Fruit fly (Drosophila melanogaster) whole organism, embryonic: Measurements from ENCODE around the gene mRpL55.

Experiments used
- Atf-2 ChIP-seq: fragments of 200-800 bp; sonication (Bioruptor generic); optimal IDR thresholded peaks from 2 replicates; lab custom pipeline; 2016; ENCODE audit warnings: missing biosample characterization, missing genetic modification characterization
- Awh ChIP-seq: fragments of 200-800 bp; sonication (Bioruptor generic); IDR thresholded peaks from 2 replicates; pipeline ENCODE4, ENCODE4 v1.3.6; 2022; ENCODE audit warnings: missing biosample characterization, missing genetic modification characterization
- BEAF-32 ChIP-seq: fragments of 200-800 bp; sonication (Bioruptor generic); optimal IDR thresholded peaks from 3 replicates; lab custom pipeline; 2017; ENCODE audit warnings: missing biosample characterization, missing genetic modification characterization, mild to moderate bottlenecking, moderate library complexity, missing genetic modification reagents
- CG1024 ChIP-seq: fragments of 200-800 bp; sonication (Bioruptor generic); IDR thresholded peaks from 2 replicates; pipeline ENCODE4 v1.3.6; 2022; ENCODE audit warnings: missing biosample characterization, missing genetic modification characterization
- CG10979 ChIP-seq: fragments of 200-800 bp; sonication (Bioruptor generic); optimal IDR thresholded peaks from 2 replicates; lab custom pipeline; 2018; ENCODE audit warnings: missing biosample characterization, mild to moderate bottlenecking, missing genetic modification characterization, moderate library complexity
- CG12104 ChIP-seq: fragments of 200-800 bp; sonication (Bioruptor generic); optimal IDR thresholded peaks from 3 replicates; lab custom pipeline; 2016; ENCODE audit warnings: missing biosample characterization, missing genetic modification characterization
- CG12744 ChIP-seq: fragments of 200-800 bp; sonication (Bioruptor generic); optimal IDR thresholded peaks from 2 replicates; lab custom pipeline; 2016; ENCODE audit warnings: missing biosample characterization, missing genetic modification characterization
- CG13624 ChIP-seq: fragments of 200-800 bp; sonication (Bioruptor generic); optimal IDR thresholded peaks from 2 replicates; lab custom pipeline; 2016; ENCODE audit warnings: missing biosample characterization, missing genetic modification characterization
- CG13894 ChIP-seq: fragments of 200-800 bp; sonication (Bioruptor generic); optimal IDR thresholded peaks from 3 replicates; lab custom pipeline; 2018; ENCODE audit warnings: missing biosample characterization, mild to moderate bottlenecking, missing genetic modification characterization, moderate library complexity
- CG14710 ChIP-seq: fragments of 200-800 bp; sonication (Bioruptor generic); optimal IDR thresholded peaks from 3 replicates; lab custom pipeline; 2019; ENCODE audit warnings: missing biosample characterization, mild to moderate bottlenecking, missing genetic modification characterization, moderate library complexity
- CG1529 ChIP-seq: fragments of 200-800 bp; sonication (Bioruptor generic); optimal IDR thresholded peaks from 3 replicates; lab custom pipeline; 2018; ENCODE audit warnings: missing biosample characterization, missing genetic modification characterization
- CG15514 ChIP-seq: fragments of 200-800 bp; sonication (Bioruptor generic); optimal IDR thresholded peaks from 3 replicates; lab custom pipeline; 2017; ENCODE audit warnings: missing biosample characterization, missing genetic modification characterization, mild to moderate bottlenecking, moderate library complexity, missing genetic modification reagents
- CG15601 ChIP-seq: fragments of 200-800 bp; sonication (Bioruptor generic); optimal IDR thresholded peaks from 3 replicates; lab custom pipeline; 2019; ENCODE audit warnings: missing biosample characterization, mild to moderate bottlenecking, missing genetic modification characterization, moderate library complexity
- CG1647 ChIP-seq: fragments of 200-800 bp; sonication (Bioruptor generic); optimal IDR thresholded peaks from 3 replicates; lab custom pipeline; 2016; ENCODE audit warnings: missing biosample characterization, missing genetic modification characterization
- CG17361 ChIP-seq: fragments of 200-800 bp; sonication (Bioruptor generic); IDR thresholded peaks from 3 replicates; pipeline ENCODE4 v1.3.6; 2022; ENCODE audit warnings: missing biosample characterization, missing genetic modification characterization
- CG17829 ChIP-seq: fragments of 200-800 bp; optimal IDR thresholded peaks from 2 replicates; lab custom pipeline; 2019; ENCODE audit warnings: missing biosample characterization, mild to moderate bottlenecking, missing genetic modification characterization, moderate library complexity
- CG1832 ChIP-seq: fragments of 200-800 bp; sonication (Bioruptor generic); optimal IDR thresholded peaks from 2 replicates; lab custom pipeline; 2017; ENCODE audit warnings: missing biosample characterization, mild to moderate bottlenecking, missing genetic modification characterization, inconsistent platforms
- CG18619 ChIP-seq: fragments of 200-800 bp; sonication (Bioruptor generic); optimal IDR thresholded peaks from 3 replicates; lab custom pipeline; 2017; ENCODE audit warnings: missing biosample characterization, mild to moderate bottlenecking, missing genetic modification characterization
- CG30020 ChIP-seq: fragments of 200-800 bp; optimal IDR thresholded peaks from 2 replicates; lab custom pipeline; 2019; ENCODE audit warnings: missing biosample characterization, mild to moderate bottlenecking, missing genetic modification characterization, moderate library complexity
- CG4854 ChIP-seq: fragments of 200-800 bp; sonication (Bioruptor generic); optimal IDR thresholded peaks from 2 replicates; lab custom pipeline; 2016; ENCODE audit warnings: missing biosample characterization, missing genetic modification characterization, inconsistent platforms
- CG5953 ChIP-seq: fragments of 200-800 bp; sonication (Bioruptor generic); IDR thresholded peaks from 2 replicates; pipeline ENCODE4 v1.3.6; 2022; ENCODE audit warnings: missing biosample characterization, missing genetic modification characterization
- CG7271 ChIP-seq: fragments of 200-800 bp; sonication (Bioruptor generic); optimal IDR thresholded peaks from 2 replicates; lab custom pipeline; 2018; ENCODE audit warnings: missing biosample characterization, mild to moderate bottlenecking, missing genetic modification characterization, moderate library complexity
- D19A ChIP-seq: fragments of 200-800 bp; optimal IDR thresholded peaks from 3 replicates; lab custom pipeline; 2019; ENCODE audit warnings: missing biosample characterization, mild to moderate bottlenecking, missing genetic modification characterization, moderate library complexity
- Dbx ChIP-seq: fragments of 200-800 bp; sonication (Bioruptor generic); IDR thresholded peaks from 3 replicates; pipeline ENCODE4 v1.3.6; 2022; ENCODE audit warnings: missing biosample characterization, missing genetic modification characterization
- Dp ChIP-seq: fragments of 200-800 bp; sonication (Bioruptor generic); optimal IDR thresholded peaks from 2 replicates; lab custom pipeline; 2018; ENCODE audit warnings: missing biosample characterization, mild to moderate bottlenecking, missing genetic modification characterization, moderate library complexity
- GATAe ChIP-seq: fragments of 200-800 bp; sonication (Bioruptor generic); conservative IDR thresholded peaks from 2 replicates; pipeline ENCODE4 v1.3.6; 2022; ENCODE audit warnings: missing biosample characterization, missing genetic modification characterization
- Lpt ChIP-seq: fragments of >200 bp; optimal IDR thresholded peaks from 2 replicates; lab custom pipeline; 2018; ENCODE audit warnings: missing biosample characterization, missing genetic modification characterization
- Myb ChIP-seq: fragments of 200-800 bp; sonication (Bioruptor generic); optimal IDR thresholded peaks from 2 replicates; lab custom pipeline; 2016; ENCODE audit warnings: missing biosample characterization, missing genetic modification characterization
- Rfx ChIP-seq: fragments of 200-800 bp; sonication (Bioruptor generic); IDR thresholded peaks from 2 replicates; pipeline ENCODE4 v1.3.6; 2022; ENCODE audit warnings: missing biosample characterization, missing genetic modification characterization
- Sin3A ChIP-seq: fragments of >200 bp; optimal IDR thresholded peaks from 2 replicates; lab custom pipeline; 2018
- ab ChIP-seq: fragments of 200-800 bp; sonication (Bioruptor generic); optimal IDR thresholded peaks from 2 replicates; lab custom pipeline; 2016; ENCODE audit warnings: missing biosample characterization, missing genetic modification characterization
- aop ChIP-seq: fragments of 200-800 bp; sonication (Bioruptor generic); IDR thresholded peaks from 2 replicates; pipeline ENCODE4 v1.3.6; 2022; ENCODE audit warnings: missing biosample characterization, missing genetic modification characterization
- cas ChIP-seq: fragments of 200-800 bp; sonication (Bioruptor generic); IDR thresholded peaks from 2 replicates; pipeline ENCODE4 v1.3.6; 2022; ENCODE audit warnings: missing biosample characterization, missing genetic modification characterization
- croc ChIP-seq: fragments of 200-800 bp; sonication (Bioruptor generic); conservative IDR thresholded peaks from 3 replicates; pipeline ENCODE4 v1.3.6; 2022; ENCODE audit warnings: missing biosample characterization, missing genetic modification characterization
- fd64A ChIP-seq: fragments of 200-800 bp; sonication (Bioruptor generic); optimal IDR thresholded peaks from 3 replicates; lab custom pipeline; 2018; ENCODE audit warnings: missing biosample characterization, mild to moderate bottlenecking, missing genetic modification characterization
- ham ChIP-seq: fragments of 200-800 bp; sonication (Bioruptor generic); IDR thresholded peaks from 2 replicates; pipeline ENCODE4 v1.3.6; 2022; ENCODE audit warnings: missing biosample characterization, missing genetic modification characterization
- jigr1 ChIP-seq: fragments of 200-800 bp; sonication (Bioruptor generic); IDR thresholded peaks from 3 replicates; pipeline ENCODE4 v1.3.6; 2022; ENCODE audit warnings: missing biosample characterization, missing genetic modification characterization
- lbe ChIP-seq: fragments of 200-800 bp; sonication (Bioruptor generic); optimal IDR thresholded peaks from 2 replicates; lab custom pipeline; 2016; ENCODE audit warnings: missing biosample characterization, mild to moderate bottlenecking, missing genetic modification characterization
- odd ChIP-seq: fragments of 200-800 bp; sonication (Bioruptor generic); optimal IDR thresholded peaks from 2 replicates; lab custom pipeline; 2017; ENCODE audit warnings: missing biosample characterization, mild to moderate bottlenecking, missing genetic modification characterization
- otp ChIP-seq: fragments of 200-800 bp; sonication (Bioruptor generic); IDR thresholded peaks from 3 replicates; pipeline ENCODE4, ENCODE4 v1.3.6; 2022; ENCODE audit warnings: missing biosample characterization, missing genetic modification characterization
- pnt ChIP-seq: fragments of 200-800 bp; sonication (Bioruptor generic); optimal IDR thresholded peaks from 3 replicates; lab custom pipeline; 2016; ENCODE audit warnings: missing biosample characterization, missing genetic modification characterization
- ro ChIP-seq: fragments of 200-800 bp; sonication (Bioruptor generic); IDR thresholded peaks from 2 replicates; pipeline ENCODE4 v1.3.6; 2022; ENCODE audit warnings: missing biosample characterization, missing genetic modification characterization
- slbo ChIP-seq: fragments of 200-800 bp; sonication (Bioruptor generic); IDR thresholded peaks from 2 replicates; pipeline ENCODE4 v1.3.6; 2022; ENCODE audit warnings: missing biosample characterization, missing genetic modification characterization
- slou ChIP-seq: fragments of 200-800 bp; sonication (Bioruptor generic); optimal IDR thresholded peaks from 3 replicates; lab custom pipeline; 2016; ENCODE audit warnings: missing biosample characterization, missing genetic modification characterization
- so ChIP-seq: fragments of 200-800 bp; sonication (Bioruptor generic); IDR thresholded peaks from 3 replicates; pipeline ENCODE4 v1.3.6; 2022; ENCODE audit warnings: missing biosample characterization, missing genetic modification characterization
- ssp ChIP-seq: fragments of 200-800 bp; sonication (Bioruptor generic); IDR thresholded peaks from 2 replicates; pipeline ENCODE4 v1.3.6; 2022; ENCODE audit warnings: missing biosample characterization, missing genetic modification characterization
- tx ChIP-seq: fragments of 200-800 bp; sonication (Bioruptor generic); optimal IDR thresholded peaks from 2 replicates; lab custom pipeline; 2016; ENCODE audit warnings: missing biosample characterization, missing genetic modification characterization
- unpg ChIP-seq: fragments of 200-800 bp; sonication (Bioruptor generic); optimal IDR thresholded peaks from 3 replicates; lab custom pipeline; 2018; ENCODE audit warnings: missing biosample characterization, mild to moderate bottlenecking, missing genetic modification characterization, moderate library complexity
- vvl ChIP-seq: fragments of 200-800 bp; sonication (Bioruptor generic); IDR thresholded peaks from 2 replicates; pipeline ENCODE4 v1.3.6; 2022; ENCODE audit warnings: missing biosample characterization, missing genetic modification characterization
- zfh1 ChIP-seq: fragments of 200-800 bp; sonication (Bioruptor generic); IDR thresholded peaks from 3 replicates; pipeline ENCODE4 v1.3.6; 2022; ENCODE audit warnings: missing biosample characterization, missing genetic modification characterization
- zfh2 ChIP-seq: fragments of 200-800 bp; sonication (Bioruptor generic); optimal IDR thresholded peaks from 2 replicates; lab custom pipeline; 2016; ENCODE audit warnings: missing biosample characterization, missing genetic modification characterization

mRpL55 gene

dm6 chr3R:19096299-19097048 is 1.8 kb upstream of the mRpL55 start, which contains the start of gene CG6040 (continued):
- peak; percentile 68; the same call in 1 of the 2 replicates for TF ChIP-seq slbo (GFP tag; lab: Robert Waterston, UW)
- peak; percentile 42 for TF ChIP-seq CG4854 (GFP tag; lab: Kevin White, UChicago)
- TF ChIP-seq CG13894 (tag; lab: Kevin White, UChicago) = no peak
- peak; percentile 54 for TF ChIP-seq vvl (GFP tag; lab: Robert Waterston, UW)
- peak; percentile 36 for TF ChIP-seq CG10979 (tag; lab: Kevin White, UChicago)
- TF ChIP-seq aop (GFP tag; lab: Robert Waterston, UW) = 0 out of 2 replicates have a peak, but pooled peaks have one; percentile 12
- TF ChIP-seq cas (GFP tag; lab: Robert Waterston, UW) = no peak
- TF ChIP-seq ab = no peak
- TF ChIP-seq CG15601 (tag; lab: Kevin White, UChicago) = peak; percentile 99
- peak; percentile 45; the same call in 2 of the 3 replicates for TF ChIP-seq CG17361 (GFP tag; lab: Robert Waterston, UW)
- no peak for TF ChIP-seq croc
- peak; percentile 78 for TF ChIP-seq CG14710 (tag; lab: Kevin White, UChicago)
- peak; percentile 63 for TF ChIP-seq CG1832
- peak; percentile 26; the same call in 1 of the 2 replicates for TF ChIP-seq ssp (GFP tag; lab: Robert Waterston, UW)
- TF ChIP-seq otp (GFP tag; lab: Robert Waterston, UW) = no peak
- TF ChIP-seq CG12744 = no peak
- peak; percentile 62 for TF ChIP-seq Rfx (GFP tag; lab: Robert Waterston, UW)
- TF ChIP-seq CG13624 (GFP tag; lab: Kevin White, UChicago) = peak; percentile 55
- TF ChIP-seq BEAF-32 (GFP tag; lab: Kevin White, UChicago) = peak; percentile 52
- no peak for TF ChIP-seq slou (GFP tag; lab: Kevin White, UChicago)
- TF ChIP-seq ham = no peak
- TF ChIP-seq Dbx (GFP tag; lab: Robert Waterston, UW) = no peak
- TF ChIP-seq CG12104 (GFP tag; lab: Kevin White, UChicago) = no peak
- peak; percentile 70 for TF ChIP-seq Dp (GFP tag; lab: Kevin White, UChicago)
- peak; percentile 39; the same call in 1 of the 3 replicates for TF ChIP-seq so (GFP tag; lab: Robert Waterston, UW)
- no peak for TF ChIP-seq GATAe (GFP tag; lab: Robert Waterston, UW)
- no peak for TF ChIP-seq fd64A (GFP tag; lab: Kevin White, UChicago)
- no peak for TF ChIP-seq jigr1 (GFP tag; lab: Robert Waterston, UW)
- TF ChIP-seq Sin3A (lab: Kevin White, UChicago) = peak; percentile 82
- TF ChIP-seq zfh2 (GFP tag; lab: Kevin White, UChicago) = peak; percentile 28
- no peak for TF ChIP-seq CG5953 (GFP tag; lab: Robert Waterston, UW)
- peak; percentile 85 for TF ChIP-seq Myb
- TF ChIP-seq CG30020 (tag; lab: Kevin White, UChicago) = peak; percentile 12
- TF ChIP-seq tx (GFP tag; lab: Kevin White, UChicago) = peak; percentile 45
- TF ChIP-seq CG7271 (tag; lab: Kevin White, UChicago) = no peak
- peak; percentile 60 for TF ChIP-seq Lpt
- no peak for TF ChIP-seq CG1529 (GFP tag; lab: Kevin White, UChicago)
- no peak for TF ChIP-seq D19A (tag; lab: Kevin White, UChicago)
- peak; percentile 64 for TF ChIP-seq CG15514 (GFP tag; lab: Kevin White, UChicago)
- TF ChIP-seq lbe (GFP tag; lab: Kevin White, UChicago) = peak; percentile 20
- no peak for TF ChIP-seq CG1024 (GFP tag; lab: Robert Waterston, UW)
- peak; percentile 50; the same call in 1 of the 2 replicates for TF ChIP-seq Awh
- peak; percentile 34 for TF ChIP-seq CG18619 (GFP tag; lab: Kevin White, UChicago)
- no peak for TF ChIP-seq pnt (GFP tag; lab: Kevin White, UChicago)
- TF ChIP-seq ro = no peak
- TF ChIP-seq CG1647 (GFP tag; lab: Kevin White, UChicago) = peak; percentile 14
- TF ChIP-seq Atf-2 = peak; percentile 10
- TF ChIP-seq unpg (GFP tag; lab: Kevin White, UChicago) = no peak
- TF ChIP-seq zfh1 (GFP tag; lab: Robert Waterston, UW) = peak; percentile 51; the same call in 1 of the 3 replicates
- peak; percentile 14 for TF ChIP-seq odd (GFP tag; lab: Kevin White, UChicago)
- TF ChIP-seq CG17829 (tag; lab: Kevin White, UChicago) = peak; percentile 45
